Worm (Caenorhabditis elegans): ENCODE results near the gene tsp-12.

ce11 chrIV:10157489-10158088 lies 7.2 kb upstream of the tsp-12 start, which contains the start of gene ttr-53:
- no peak for TF ChIP-seq him-1 (tag; optimal IDR thresholded peaks at IDR 0.05)
- TF ChIP-seq W03F9.2 (tag; optimal IDR thresholded peaks at IDR 0.05), result no peak
- no peak for TF ChIP-seq dao-5 (tag; optimal IDR thresholded peaks at IDR 0.05)
